Worm (Caenorhabditis elegans) whole organism, early embryonic: ENCODE data around the gene W04E12.9.

Experiments
- F13C5.2 ChIP-seq: sonication (generic microtip); optimal IDR thresholded peaks from 2 replicates; lab custom pipeline; 2017; ENCODE audit warnings: mild to moderate bottlenecking, missing genetic modification characterization, inconsistent platforms, missing compliant biosample characterization
- ama-1 ChIP-seq: fragments of 150-350 bp; optimal IDR thresholded peaks from 2 replicates; lab custom pipeline; 2014
- ceh-13 ChIP-seq: fragments of 200-800 bp; sonication (Bioruptor generic); optimal IDR thresholded peaks from 2 replicates; lab custom pipeline; 2018; ENCODE audit warnings: mild to moderate bottlenecking, missing genetic modification characterization, missing compliant biosample characterization
- scrt-1 ChIP-seq: fragments of 200-800 bp; sonication (Bioruptor generic); IDR thresholded peaks from 2 replicates; pipeline ENCODE4 v1.3.6; 2022; ENCODE audit warnings: missing genetic modification characterization, missing compliant biosample characterization

ce11 chrV:19794931-19795330 lies 38.6 kb downstream of the W04E12.9 start, which contains the start of gene M162.7:
- TF ChIP-seq ceh-13 (GFP tag; lab: Kevin White, UChicago) (no peak), F13C5.2 (no peak), scrt-1 (GFP tag; lab: Robert Waterston, UW) (no peak), ama-1 (lab: Kevin White, UChicago) (no peak)
